Fruit fly (Drosophila melanogaster) whole organism, embryonic: ENCODE measurements around the gene Neu2.

Source experiments
- CG11093 ChIP-seq: fragments of 200-800 bp; sonication (Bioruptor generic); IDR thresholded peaks from 3 replicates; pipeline ENCODE4 v1.3.6; 2022; ENCODE audit warnings: missing biosample characterization, missing genetic modification characterization
- CG11456 ChIP-seq: fragments of 200-800 bp; sonication (Bioruptor generic); IDR thresholded peaks from 3 replicates; pipeline ENCODE4 v1.3.6; 2022; ENCODE audit warnings: missing biosample characterization, missing genetic modification characterization
- CG11695 ChIP-seq: fragments of 200-800 bp; sonication (Bioruptor generic); IDR thresholded peaks from 3 replicates; pipeline ENCODE4 v1.3.6; 2022; ENCODE audit warnings: missing biosample characterization, missing genetic modification characterization
- CG13424 ChIP-seq: fragments of 200-800 bp; sonication (Bioruptor generic); optimal IDR thresholded peaks from 2 replicates; lab custom pipeline; 2019; ENCODE audit warnings: missing biosample characterization, mild to moderate bottlenecking, missing genetic modification characterization, moderate library complexity
- CG16863 ChIP-seq: fragments of 200-800 bp; sonication (Bioruptor generic); optimal IDR thresholded peaks from 3 replicates; lab custom pipeline; 2016; ENCODE audit warnings: missing biosample characterization, missing genetic modification characterization
- CG17829 ChIP-seq: fragments of 200-800 bp; optimal IDR thresholded peaks from 2 replicates; lab custom pipeline; 2019; ENCODE audit warnings: missing biosample characterization, mild to moderate bottlenecking, missing genetic modification characterization, moderate library complexity
- CG17912 ChIP-seq: fragments of 200-800 bp; sonication (Bioruptor generic); optimal IDR thresholded peaks from 2 replicates; lab custom pipeline; 2018; ENCODE audit warnings: missing biosample characterization, mild to moderate bottlenecking, missing genetic modification characterization
- CG1792 ChIP-seq: fragments of 200-800 bp; sonication (Bioruptor generic); optimal IDR thresholded peaks from 2 replicates; lab custom pipeline; 2016; ENCODE audit warnings: missing biosample characterization, missing genetic modification characterization
- CG2199 ChIP-seq: fragments of 200-800 bp; sonication (Bioruptor generic); IDR thresholded peaks from 3 replicates; pipeline ENCODE4 v1.3.6; 2022; ENCODE audit warnings: missing biosample characterization, missing genetic modification characterization
- CG32772 ChIP-seq: fragments of 200-800 bp; sonication (Bioruptor generic); IDR thresholded peaks from 2 replicates; pipeline ENCODE4 v1.3.6; 2022; ENCODE audit warnings: missing biosample characterization, missing genetic modification characterization
- CG3995 ChIP-seq: fragments of 200-800 bp; sonication (Bioruptor generic); optimal IDR thresholded peaks from 3 replicates; lab custom pipeline; 2016; ENCODE audit warnings: missing biosample characterization, missing genetic modification characterization
- CG4328 ChIP-seq: fragments of 200-800 bp; sonication (Bioruptor generic); optimal IDR thresholded peaks from 3 replicates; lab custom pipeline; 2017; ENCODE audit warnings: missing biosample characterization, missing genetic modification reagents, missing genetic modification characterization
- CG6854 ChIP-seq: fragments of 200-800 bp; sonication (Bioruptor generic); optimal IDR thresholded peaks from 3 replicates; lab custom pipeline; 2017; ENCODE audit warnings: missing biosample characterization, mild to moderate bottlenecking, missing genetic modification characterization
- Doc3 ChIP-seq: fragments of 200-800 bp; sonication (Bioruptor generic); IDR thresholded peaks from 3 replicates; pipeline ENCODE4 v1.3.6; 2022; ENCODE audit warnings: missing biosample characterization, missing genetic modification characterization; ENCODE audit not compliant: partially characterized antibody
- Elba2 ChIP-seq: fragments of 200-800 bp; sonication (Bioruptor generic); optimal IDR thresholded peaks from 3 replicates; lab custom pipeline; 2016; ENCODE audit warnings: missing biosample characterization, missing genetic modification characterization
- Ets65A ChIP-seq: fragments of 200-800 bp; sonication (Bioruptor generic); peaks from one replicate; lab custom pipeline; 2016; ENCODE audit warnings: missing biosample characterization, missing genetic modification characterization
- GATAe ChIP-seq: fragments of 200-800 bp; sonication (Bioruptor generic); conservative IDR thresholded peaks from 2 replicates; pipeline ENCODE4 v1.3.6; 2022; ENCODE audit warnings: missing biosample characterization, missing genetic modification characterization
- Hr51 ChIP-seq, 2 experiments: fragments of 200-800 bp; sonication (Bioruptor generic); optimal IDR thresholded peaks; 2 replicates in 1 of 2; 3 replicates in 1 of 2; lab custom pipeline; 2016 to 2018; ENCODE audit warnings: missing biosample characterization in 2 of 2, missing genetic modification characterization in 2 of 2, mild to moderate bottlenecking in 1 of 2, moderate library complexity in 1 of 2
- Med ChIP-seq: fragments of 200-800 bp; sonication (Bioruptor generic); peaks from one replicate; lab custom pipeline; 2016; ENCODE audit warnings: missing biosample characterization, missing genetic modification characterization, mild to moderate bottlenecking, inconsistent platforms, moderate library complexity
- NFAT ChIP-seq: fragments of 200-800 bp; sonication (Bioruptor generic); IDR thresholded peaks from 2 replicates; pipeline ENCODE4 v1.3.6; 2022; ENCODE audit warnings: missing biosample characterization, missing genetic modification characterization
- Opbp ChIP-seq: fragments of 200-800 bp; sonication (Bioruptor generic); IDR thresholded peaks from 3 replicates; pipeline ENCODE4 v1.3.6; 2022; ENCODE audit warnings: missing biosample characterization, missing genetic modification characterization; ENCODE audit not compliant: partially characterized antibody
- Optix ChIP-seq: fragments of 200-800 bp; sonication (Bioruptor generic); IDR thresholded peaks from 3 replicates; pipeline ENCODE4 v1.3.6; 2022; ENCODE audit warnings: missing biosample characterization, missing genetic modification characterization
- Side ChIP-seq: fragments of 200-800 bp; sonication (Bioruptor generic); optimal IDR thresholded peaks from 2 replicates; lab custom pipeline; 2016; ENCODE audit warnings: missing biosample characterization, missing genetic modification characterization
- Sry-β ChIP-seq: fragments of 200-800 bp; sonication (Bioruptor generic); optimal IDR thresholded peaks from 2 replicates; lab custom pipeline; 2018; ENCODE audit warnings: missing biosample characterization, mild to moderate bottlenecking, missing genetic modification characterization, moderate library complexity
- TFAM ChIP-seq: fragments of 200-800 bp; sonication (Bioruptor generic); optimal IDR thresholded peaks from 2 replicates; lab custom pipeline; 2017; ENCODE audit warnings: missing biosample characterization, missing genetic modification characterization, inconsistent platforms
- Trl ChIP-seq, 3 experiments: fragments of >200 bp in 2 of 3; fragments of 200-800 bp in 1 of 3; sonication (Bioruptor generic) in 1 of 3; optimal IDR thresholded peaks; 2 replicates in 1 of 3; 3 replicates in 2 of 3; lab custom pipeline; 2016 to 2017; ENCODE audit warnings: missing biosample characterization in 1 of 3, missing genetic modification characterization in 1 of 3
- ase ChIP-seq: fragments of 200-800 bp; sonication (Bioruptor generic); IDR thresholded peaks from 3 replicates; pipeline ENCODE4 v1.3.6; 2022; ENCODE audit warnings: missing biosample characterization, missing genetic modification characterization
- bowl ChIP-seq: fragments of 200-800 bp; sonication (Bioruptor generic); IDR thresholded peaks from 2 replicates; pipeline ENCODE4 v1.3.6; 2022; ENCODE audit warnings: missing biosample characterization, missing genetic modification characterization
- br ChIP-seq: fragments of >200 bp; optimal IDR thresholded peaks from 2 replicates; lab custom pipeline; 2017
- emc ChIP-seq: fragments of 200-800 bp; sonication (Bioruptor generic); optimal IDR thresholded peaks from 2 replicates; lab custom pipeline; 2016; ENCODE audit warnings: missing biosample characterization, missing genetic modification characterization
- eyg ChIP-seq: fragments of 200-800 bp; sonication (Bioruptor generic); optimal IDR thresholded peaks from 3 replicates; lab custom pipeline; 2016; ENCODE audit warnings: missing biosample characterization, missing genetic modification characterization
- fd102C ChIP-seq: fragments of 200-800 bp; sonication (Bioruptor generic); optimal IDR thresholded peaks from 2 replicates; lab custom pipeline; 2018; ENCODE audit warnings: missing biosample characterization, mild to moderate bottlenecking, missing genetic modification characterization, moderate library complexity
- grau ChIP-seq: fragments of 200-800 bp; optimal IDR thresholded peaks from 3 replicates; lab custom pipeline; 2019; ENCODE audit warnings: missing biosample characterization, mild to moderate bottlenecking, missing genetic modification characterization, moderate library complexity
- kay ChIP-seq: fragments of 200-800 bp; sonication (Bioruptor generic); optimal IDR thresholded peaks from 2 replicates; lab custom pipeline; 2016; ENCODE audit warnings: missing biosample characterization, missing genetic modification characterization
- mam ChIP-seq: fragments of 200-800 bp; sonication (Bioruptor generic); optimal IDR thresholded peaks from 3 replicates; lab custom pipeline; 2016; ENCODE audit warnings: missing biosample characterization, missing genetic modification characterization
- pan ChIP-seq, 4 experiments: fragments of >200 bp in 3 of 4; fragments of 200-800 bp in 1 of 4; sonication (Bioruptor generic) in 1 of 4; optimal IDR thresholded peaks in 3 of 4; IDR thresholded peaks in 1 of 4; 2 replicates each; pipeline versions ENCODE4 v1.3.6 to Lab custom; 2017 to 2022; ENCODE audit warnings: missing biosample characterization in 2 of 4, missing genetic modification characterization in 2 of 4, mixed read lengths in 1 of 4
- pum ChIP-seq: fragments of 200-800 bp; sonication (Bioruptor generic); optimal IDR thresholded peaks from 2 replicates; lab custom pipeline; 2016; ENCODE audit warnings: missing biosample characterization, missing genetic modification characterization
- repo ChIP-seq: fragments of 200-800 bp; sonication (Bioruptor generic); optimal IDR thresholded peaks from 2 replicates; lab custom pipeline; 2016; ENCODE audit warnings: missing biosample characterization, missing genetic modification characterization
- scrt ChIP-seq: fragments of 200-800 bp; sonication (Bioruptor generic); optimal IDR thresholded peaks from 2 replicates; lab custom pipeline; 2018; ENCODE audit warnings: missing biosample characterization, mild to moderate bottlenecking, missing genetic modification characterization, moderate library complexity
- sima ChIP-seq: fragments of 200-800 bp; sonication (Bioruptor generic); optimal IDR thresholded peaks from 2 replicates; lab custom pipeline; 2016; ENCODE audit warnings: missing biosample characterization, missing genetic modification characterization
- sisA ChIP-seq: fragments of 200-800 bp; sonication (Bioruptor generic); IDR thresholded peaks from 2 replicates; pipeline ENCODE4 v1.3.6; 2022; ENCODE audit warnings: missing biosample characterization, missing genetic modification characterization
- stc ChIP-seq: fragments of 200-800 bp; sonication (Bioruptor generic); IDR thresholded peaks from 2 replicates; pipeline ENCODE4 v1.3.6; 2022; ENCODE audit warnings: missing biosample characterization, missing genetic modification characterization
- tll ChIP-seq, 2 experiments: fragments of 200-800 bp in 1 of 2; fragments of >200 bp in 1 of 2; sonication (Bioruptor generic) in 1 of 2; optimal IDR thresholded peaks; 2 replicates each; lab custom pipeline; 2017 to 2019; ENCODE audit warnings: missing biosample characterization in 2 of 2, missing genetic modification characterization in 2 of 2, mild to moderate bottlenecking in 1 of 2, moderate library complexity in 1 of 2
- twi ChIP-seq: fragments of 200-800 bp; optimal IDR thresholded peaks from 2 replicates; lab custom pipeline; 2019; ENCODE audit warnings: missing biosample characterization, mild to moderate bottlenecking, missing genetic modification characterization, moderate library complexity
- zen ChIP-seq: fragments of 200-800 bp; sonication (Bioruptor generic); optimal IDR thresholded peaks from 3 replicates; lab custom pipeline; 2018; ENCODE audit warnings: missing biosample characterization, mild to moderate bottlenecking, missing genetic modification characterization, moderate library complexity
- zen2 ChIP-seq: fragments of 200-800 bp; sonication (Bioruptor generic); IDR thresholded peaks from 3 replicates; pipeline ENCODE4 v1.3.6; 2022; ENCODE audit warnings: missing biosample characterization, missing genetic modification characterization; ENCODE audit not compliant: partially characterized antibody

Gene Neu2

dm6 chr3L:21453623-21454022 is 36.8 kb downstream of the Neu2 start (continued):
- TF ChIP-seq Side (GFP tag; lab: Kevin White, UChicago) (peak; percentile 63), kay (GFP tag; lab: Kevin White, UChicago) (peak; percentile 29), scrt (GFP tag; lab: Kevin White, UChicago) (no peak), GATAe (no peak), grau (peak; percentile 60), CG3995 (GFP tag; lab: Kevin White, UChicago) (no peak), CG11093 (GFP tag; lab: Robert Waterston, UW) (0 out of 3 replicates have a peak, but pooled peaks have one; percentile 39), mam (GFP tag; lab: Kevin White, UChicago) (no peak), CG4328 (GFP tag; lab: Kevin White, UChicago) (no peak), pum (peak; percentile 56), Ets65A (no peak), Optix (GFP tag; lab: Robert Waterston, UW) (0 out of 3 replicates have a peak, but pooled peaks have one; percentile 48), Elba2 (GFP tag; lab: Kevin White, UChicago) (no peak), CG1792 (GFP tag; lab: Kevin White, UChicago) (no peak), CG17829 (tag; lab: Kevin White, UChicago) (peak; percentile 79), emc (GFP tag; lab: Kevin White, UChicago) (no peak)

DNA sequence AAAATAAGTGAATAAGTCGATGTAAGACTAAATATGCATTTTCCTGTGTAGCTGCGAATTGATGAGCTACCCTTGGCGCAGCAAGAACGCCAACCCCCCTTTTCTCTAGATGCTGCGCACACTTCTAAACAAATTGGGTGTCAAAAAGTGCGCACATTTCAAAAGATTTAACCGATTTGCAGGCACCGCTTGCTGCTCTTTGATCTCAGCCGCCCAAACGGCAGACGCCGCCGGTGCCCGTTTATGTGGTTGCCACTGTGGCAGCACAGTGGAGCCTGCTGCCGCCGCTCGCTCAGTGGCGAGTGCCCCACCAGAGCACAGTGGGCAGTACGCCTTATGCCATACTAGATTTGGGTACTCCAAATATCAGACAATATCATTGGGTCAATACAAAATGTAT is 39.9 kb downstream of the Neu2 start:
- TF ChIP-seq ase = peak; percentile 16; the same call in 1 of the 3 replicates
- no peak for TF ChIP-seq CG13424 (tag; lab: Kevin White, UChicago)
- no peak for TF ChIP-seq repo (GFP tag; lab: Kevin White, UChicago)
- TF ChIP-seq pan (optimal IDR thresholded peaks at IDR 0.05; lab: Kevin White, UChicago) = no peak
- TF ChIP-seq pan (GFP tag; optimal IDR thresholded peaks at IDR 0.05 in 1 of 2, IDR thresholded peaks at IDR 0.05 in 1 of 2) = peak in 1 of 2 experiments; percentile 66
- 0 out of 3 replicates have a peak, but pooled peaks have one; percentile 9 for TF ChIP-seq zen2 (GFP tag; lab: Robert Waterston, UW)
- TF ChIP-seq CG11695 = peak; percentile 39; the same call in 1 of the 3 replicates
- no peak for TF ChIP-seq Opbp (GFP tag; lab: Robert Waterston, UW)
- peak; percentile 15 for TF ChIP-seq Med
- TF ChIP-seq grau = peak; percentile 37
- TF ChIP-seq CG11456 = peak; percentile 59; the same call in 1 of the 3 replicates
- 0 out of 2 replicates have a peak, but pooled peaks have one; percentile 20 for TF ChIP-seq NFAT (GFP tag; lab: Robert Waterston, UW)
- TF ChIP-seq stc (GFP tag; lab: Robert Waterston, UW) = no peak
- TF ChIP-seq Trl (optimal IDR thresholded peaks at IDR 0.05; lab: Kevin White, UChicago) = no peak
- TF ChIP-seq Trl (GFP tag; optimal IDR thresholded peaks at IDR 0.05; lab: Kevin White, UChicago) = no peak

DNA sequence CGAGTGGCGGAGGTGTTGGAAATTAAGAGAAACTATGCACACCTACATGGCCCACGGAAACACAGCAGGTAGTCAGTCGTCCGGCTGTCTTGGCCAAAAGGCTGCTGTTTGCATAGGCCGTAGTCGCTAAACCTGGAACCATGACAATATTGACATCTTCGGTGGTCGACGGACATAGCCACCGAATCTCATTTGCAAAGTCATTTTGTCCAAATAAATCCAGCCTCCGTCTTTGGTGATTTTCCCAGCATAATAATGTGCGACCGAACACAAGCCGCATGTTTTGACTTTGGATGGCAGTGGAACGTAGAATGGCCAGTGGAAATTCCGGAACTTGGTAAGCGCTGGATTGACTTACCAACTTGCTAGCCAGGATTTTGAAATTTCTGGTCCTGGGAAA is 41.0 kb downstream of the Neu2 start:
- TF ChIP-seq sisA (GFP tag; lab: Robert Waterston, UW) (no peak), Sry-β (no peak), Med (peak; percentile 19), pum (no peak), eyg (GFP tag; lab: Kevin White, UChicago) (no peak), TFAM (GFP tag; lab: Kevin White, UChicago) (no peak), fd102C (peak; percentile 29), tll (GFP tag; optimal IDR thresholded peaks at IDR 0.05; lab: Kevin White, UChicago) (peak in 1 of 2 experiments; percentile 98), zen (tag; lab: Kevin White, UChicago) (peak; percentile 14), CG17912 (no peak), Hr51 (GFP tag; optimal IDR thresholded peaks at IDR 0.05; lab: Kevin White, UChicago) (no peak), CG32772 (GFP tag; lab: Robert Waterston, UW) (no peak), Doc3 (GFP tag; lab: Robert Waterston, UW) (no peak), br (no peak), CG2199 (GFP tag; lab: Robert Waterston, UW) (0 out of 3 replicates have a peak, but pooled peaks have one; percentile 20), CG16863 (GFP tag; lab: Kevin White, UChicago) (no peak), bowl (GFP tag; lab: Robert Waterston, UW) (no peak), CG6854 (GFP tag; lab: Kevin White, UChicago) (no peak), sima (GFP tag; lab: Kevin White, UChicago) (no peak), twi (tag; lab: Kevin White, UChicago) (peak; percentile 6)
